Worm (Caenorhabditis elegans) whole organism, mixed stage, embryonic: ENCODE data around the gene exh-1.

ENCODE experiments used
- bed-3 ChIP-seq: fragments of 200-800 bp; sonication (Bioruptor generic); optimal IDR thresholded peaks from 3 replicates; lab custom pipeline; 2018; ENCODE audit warnings: mild to moderate bottlenecking, missing genetic modification characterization, moderate library complexity, missing compliant biosample characterization
- blmp-1 ChIP-seq: fragments of 150-350 bp; optimal IDR thresholded peaks from 2 replicates; lab custom pipeline; 2014; ENCODE audit warnings: missing biosample characterization, missing genetic modification characterization
- ceh-39 ChIP-seq: fragments of 150-350 bp; optimal IDR thresholded peaks from 2 replicates; lab custom pipeline; 2014; ENCODE audit warnings: missing biosample characterization, missing genetic modification characterization
- ceh-83 ChIP-seq: fragments of 200-800 bp; sonication (Bioruptor generic); optimal IDR thresholded peaks from 2 replicates; lab custom pipeline; 2018; ENCODE audit warnings: mild to moderate bottlenecking, missing genetic modification characterization, missing compliant biosample characterization
- ces-1 ChIP-seq: fragments of 150-350 bp; optimal IDR thresholded peaks from 2 replicates; lab custom pipeline; 2014; ENCODE audit warnings: missing biosample characterization, missing genetic modification reagents, missing genetic modification characterization
- cnd-1 ChIP-seq: fragments of 200-800 bp; sonication (Bioruptor generic); optimal IDR thresholded peaks from 2 replicates; lab custom pipeline; 2018; ENCODE audit warnings: mild to moderate bottlenecking, missing genetic modification characterization, missing compliant biosample characterization
- drap-1 ChIP-seq: fragments of 200-800 bp; sonication (Bioruptor generic); optimal IDR thresholded peaks from 3 replicates; lab custom pipeline; 2018; ENCODE audit warnings: mild to moderate bottlenecking, missing genetic modification characterization, missing compliant biosample characterization
- elt-1 ChIP-seq: sonication (generic microtip); optimal IDR thresholded peaks from 2 replicates; lab custom pipeline; 2017; ENCODE audit warnings: missing genetic modification characterization, mild to moderate bottlenecking, missing compliant biosample characterization, antibody characterized with exemption, moderate library complexity, borderline replicate concordance; ENCODE audit not compliant: insufficient read depth
- elt-3 ChIP-seq: fragments of 150-350 bp; optimal IDR thresholded peaks from 2 replicates; lab custom pipeline; 2014; ENCODE audit warnings: missing biosample characterization, missing genetic modification characterization
- flh-1 ChIP-seq: fragments of 200-800 bp; sonication (Bioruptor generic); optimal IDR thresholded peaks from 2 replicates; lab custom pipeline; 2018; ENCODE audit warnings: mild to moderate bottlenecking, missing genetic modification characterization, moderate library complexity, missing compliant biosample characterization
- ham-2 ChIP-seq: fragments of 200-800 bp; sonication (Bioruptor generic); optimal IDR thresholded peaks from 2 replicates; lab custom pipeline; 2018; ENCODE audit warnings: mild to moderate bottlenecking, missing genetic modification characterization, missing compliant biosample characterization
- hlh-1 ChIP-seq: fragments of 150-350 bp; optimal IDR thresholded peaks from 2 replicates; lab custom pipeline; 2014; ENCODE audit warnings: missing biosample characterization, missing genetic modification reagents, missing genetic modification characterization
- lin-32 ChIP-seq: fragments of 200-800 bp; sonication (Bioruptor generic); optimal IDR thresholded peaks from 2 replicates; lab custom pipeline; 2018; ENCODE audit warnings: mild to moderate bottlenecking, missing genetic modification characterization, missing compliant biosample characterization
- lsy-2 ChIP-seq: fragments of 150-350 bp; optimal IDR thresholded peaks from 2 replicates; lab custom pipeline; 2014; ENCODE audit warnings: missing biosample characterization, missing genetic modification characterization
- mab-5 ChIP-seq: fragments of 150-350 bp; optimal IDR thresholded peaks from 2 replicates; lab custom pipeline; 2014; ENCODE audit warnings: missing biosample characterization, missing genetic modification characterization
- mep-1 ChIP-seq: fragments of 150-350 bp; optimal IDR thresholded peaks from 2 replicates; lab custom pipeline; 2017; ENCODE audit warnings: missing biosample characterization, missing genetic modification reagents, missing genetic modification characterization, inconsistent platforms
- mls-2 ChIP-seq: sonication (generic microtip); optimal IDR thresholded peaks from 2 replicates; lab custom pipeline; 2016; ENCODE audit warnings: mild to moderate bottlenecking, missing genetic modification characterization, moderate library complexity, missing compliant biosample characterization
- nhr-12 ChIP-seq: fragments of 150-350 bp; optimal IDR thresholded peaks from 2 replicates; lab custom pipeline; 2014; ENCODE audit warnings: missing biosample characterization, missing genetic modification characterization
- nhr-2 ChIP-seq: fragments of 150-350 bp; optimal IDR thresholded peaks from 2 replicates; lab custom pipeline; 2014; ENCODE audit warnings: missing biosample characterization, missing genetic modification characterization
- nhr-237 ChIP-seq: fragments of 150-350 bp; optimal IDR thresholded peaks from 2 replicates; lab custom pipeline; 2014; ENCODE audit warnings: missing biosample characterization, missing genetic modification characterization
- nhr-28 ChIP-seq: fragments of 150-350 bp; optimal IDR thresholded peaks from 2 replicates; lab custom pipeline; 2014; ENCODE audit warnings: missing biosample characterization, missing genetic modification characterization
- nhr-76 ChIP-seq: sonication (generic microtip); optimal IDR thresholded peaks from 2 replicates; lab custom pipeline; 2017; ENCODE audit warnings: missing biosample characterization, missing genetic modification characterization
- pha-4 ChIP-seq: fragments of 150-350 bp; optimal IDR thresholded peaks from 2 replicates; lab custom pipeline; 2018; ENCODE audit warnings: missing biosample characterization, missing genetic modification reagents, missing genetic modification characterization
- sem-2 ChIP-seq: fragments of 200-800 bp; sonication (Bioruptor generic); optimal IDR thresholded peaks from 2 replicates; lab custom pipeline; 2018; ENCODE audit warnings: mild to moderate bottlenecking, missing genetic modification characterization, missing compliant biosample characterization
- snpc-4 ChIP-seq: fragments of 150-350 bp; optimal IDR thresholded peaks from 2 replicates; lab custom pipeline; 2014; ENCODE audit warnings: missing biosample characterization, missing genetic modification characterization
- sptf-1 ChIP-seq: sonication (generic microtip); optimal IDR thresholded peaks from 2 replicates; lab custom pipeline; 2017; ENCODE audit warnings: mild to moderate bottlenecking, missing genetic modification characterization, moderate library complexity, missing compliant biosample characterization
- unc-120 ChIP-seq: sonication (generic microtip); optimal IDR thresholded peaks from 2 replicates; lab custom pipeline; 2017; ENCODE audit warnings: missing genetic modification characterization, missing compliant biosample characterization; ENCODE audit not compliant: poor library complexity, severe bottlenecking
- unc-39 ChIP-seq: fragments of 150-350 bp; optimal IDR thresholded peaks from 2 replicates; lab custom pipeline; 2014; ENCODE audit warnings: missing biosample characterization, missing genetic modification characterization
- unc-62 ChIP-seq: fragments of 150-350 bp; optimal IDR thresholded peaks from 2 replicates; lab custom pipeline; 2014; ENCODE audit warnings: missing biosample characterization, missing genetic modification reagents, missing genetic modification characterization
- zip-8 ChIP-seq: fragments of 150-350 bp; optimal IDR thresholded peaks from 2 replicates; lab custom pipeline; 2014; ENCODE audit warnings: missing biosample characterization, missing genetic modification characterization
- ztf-11 ChIP-seq: fragments of 150-350 bp; optimal IDR thresholded peaks from 2 replicates; lab custom pipeline; 2014; ENCODE audit warnings: missing biosample characterization, missing genetic modification characterization

The exh-1 gene

ce11 chrV:3158379-3158778, 1.5 kb downstream of the exh-1 start:
- TF ChIP-seq ztf-11 (tag; lab: Kevin White, UChicago): no peak
- no peak for TF ChIP-seq nhr-2 (tag; lab: Kevin White, UChicago)
- no peak for TF ChIP-seq ceh-39 (tag; lab: Kevin White, UChicago)
- no peak for TF ChIP-seq unc-62 (GFP tag; lab: Kevin White, UChicago)
- no peak for TF ChIP-seq hlh-1 (tag; lab: Kevin White, UChicago)
- TF ChIP-seq drap-1 (GFP tag; lab: Kevin White, UChicago): no peak
- TF ChIP-seq zip-8 (tag; lab: Kevin White, UChicago): no peak
- no peak for TF ChIP-seq unc-120 (tag; lab: Kevin White, UChicago)

ce11 chrV:3159252-3159651, 2.4 kb downstream of the exh-1 start, which contains the start of gene C36C5.12:
Gene C36C5.12, minus strand, starts transcription at chrV:3159352.
- no peak for TF ChIP-seq lsy-2 (tag; lab: Kevin White, UChicago)
- TF ChIP-seq hlh-1 (tag; lab: Kevin White, UChicago): no peak
- TF ChIP-seq blmp-1 (tag; lab: Kevin White, UChicago): no peak
- TF ChIP-seq unc-39 (tag; lab: Kevin White, UChicago): no peak
- no peak for TF ChIP-seq ces-1
- no peak for TF ChIP-seq ham-2 (GFP tag; lab: Kevin White, UChicago)
- no peak for TF ChIP-seq mls-2 (tag; lab: Kevin White, UChicago)
- no peak for TF ChIP-seq lin-32 (GFP tag; lab: Kevin White, UChicago)
- no peak for TF ChIP-seq nhr-237 (tag; lab: Kevin White, UChicago)
- no peak for TF ChIP-seq sem-2 (GFP tag; lab: Kevin White, UChicago)
- no peak for TF ChIP-seq pha-4 (tag; lab: Kevin White, UChicago)
- no peak for TF ChIP-seq ceh-39 (tag; lab: Kevin White, UChicago)
- no peak for TF ChIP-seq mep-1
- TF ChIP-seq nhr-12 (tag; lab: Kevin White, UChicago): no peak
- TF ChIP-seq ztf-11 (tag; lab: Kevin White, UChicago): no peak
- TF ChIP-seq nhr-2 (tag; lab: Kevin White, UChicago): no peak
- TF ChIP-seq nhr-76 (tag; lab: Kevin White, UChicago): no peak
- TF ChIP-seq elt-3 (tag; lab: Kevin White, UChicago): no peak

ce11 chrV:3162299-3162698, 5.4 kb downstream of the exh-1 start:
- TF ChIP-seq bed-3 (GFP tag; lab: Kevin White, UChicago): no peak
- no peak for TF ChIP-seq mls-2 (tag; lab: Kevin White, UChicago)
- no peak for TF ChIP-seq nhr-28 (tag; lab: Kevin White, UChicago)
- no peak for TF ChIP-seq ceh-83 (GFP tag; lab: Kevin White, UChicago)
- no peak for TF ChIP-seq unc-39 (tag; lab: Kevin White, UChicago)
- TF ChIP-seq ham-2 (GFP tag; lab: Kevin White, UChicago): no peak
- no peak for TF ChIP-seq sem-2 (GFP tag; lab: Kevin White, UChicago)
- TF ChIP-seq sptf-1 (tag; lab: Kevin White, UChicago): no peak
- TF ChIP-seq unc-120 (tag; lab: Kevin White, UChicago): no peak
- no peak for TF ChIP-seq pha-4 (tag; lab: Kevin White, UChicago)

DNA sequence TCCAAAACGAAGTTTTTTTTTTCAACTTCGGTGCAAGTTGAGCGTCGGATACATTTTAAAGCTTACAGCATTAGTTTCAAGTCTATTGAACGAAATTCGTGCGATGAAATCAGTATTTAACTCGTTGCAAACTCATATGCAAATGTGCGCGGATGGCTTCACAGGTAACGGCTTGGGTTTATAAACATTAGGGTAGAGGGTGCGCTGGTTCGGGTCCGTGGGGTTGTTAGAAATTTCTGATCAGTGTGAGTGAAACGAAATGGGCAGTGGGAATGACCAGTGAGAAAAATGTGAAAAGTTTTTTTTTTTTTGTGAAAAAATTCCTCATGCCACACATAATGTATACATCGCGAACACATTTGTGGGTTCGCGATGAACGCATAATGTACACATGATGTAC, 6.3 kb downstream of the exh-1 start:
- TF ChIP-seq snpc-4 (tag; lab: Kevin White, UChicago): no peak
- no peak for TF ChIP-seq elt-1 (tag; lab: Kevin White, UChicago)
- no peak for TF ChIP-seq nhr-28 (tag; lab: Kevin White, UChicago)
- no peak for TF ChIP-seq flh-1 (GFP tag; lab: Kevin White, UChicago)
- TF ChIP-seq mep-1: no peak
- TF ChIP-seq unc-120 (tag; lab: Kevin White, UChicago): no peak
- no peak for TF ChIP-seq mls-2 (tag; lab: Kevin White, UChicago)

DNA sequence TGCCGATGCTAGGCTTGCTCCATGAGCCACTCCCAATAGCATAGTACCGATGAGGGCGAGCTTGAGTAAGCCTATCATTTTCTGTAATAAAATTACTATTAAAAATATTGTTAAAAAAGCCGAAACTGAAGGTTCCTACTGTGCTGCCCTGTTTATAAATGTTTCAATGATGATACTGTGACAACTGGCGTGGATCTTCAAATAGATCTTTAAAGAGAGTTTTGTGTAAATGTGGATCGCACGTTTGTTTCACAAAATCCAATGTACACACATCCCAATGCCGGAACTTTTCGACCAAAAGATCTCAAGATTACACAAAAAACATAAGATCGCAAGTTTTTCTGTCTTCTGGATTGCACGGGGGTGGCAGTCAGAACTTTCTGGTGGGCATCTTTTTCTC, 8.6 kb downstream of the exh-1 start, which contains the start of gene C36C5.14:
TSS of gene C36C5.14 (minus strand) at position 101 of the 400 bp plus-strand sequence.
- TF ChIP-seq mls-2 (tag; lab: Kevin White, UChicago) (no peak), ceh-83 (GFP tag; lab: Kevin White, UChicago) (no peak), zip-8 (tag; lab: Kevin White, UChicago) (no peak), ces-1 (no peak), cnd-1 (tag; lab: Kevin White, UChicago) (no peak), nhr-12 (tag; lab: Kevin White, UChicago) (no peak), mab-5 (tag; lab: Kevin White, UChicago) (no peak), snpc-4 (tag; lab: Kevin White, UChicago) (no peak), nhr-2 (tag; lab: Kevin White, UChicago) (no peak), ztf-11 (tag; lab: Kevin White, UChicago) (no peak), ceh-39 (tag; lab: Kevin White, UChicago) (no peak), elt-3 (tag; lab: Kevin White, UChicago) (no peak), sptf-1 (tag; lab: Kevin White, UChicago) (no peak), nhr-237 (tag; lab: Kevin White, UChicago) (no peak), hlh-1 (tag; lab: Kevin White, UChicago) (no peak), ham-2 (GFP tag; lab: Kevin White, UChicago) (no peak), nhr-28 (tag; lab: Kevin White, UChicago) (no peak)
- TF ChIP-seq, all 35 proteins: peak for 0
